Fruit fly (Drosophila melanogaster) whole organism: Measurements from ENCODE around the gene CG10748.

ENCODE experiments used
- CG8478 ChIP-seq: fragments of >200 bp; optimal IDR thresholded peaks from 2 replicates; lab custom pipeline; 2018; ENCODE audit warnings: inconsistent platforms
- Dll ChIP-seq: fragments of >200 bp; optimal IDR thresholded peaks from 2 replicates; lab custom pipeline; 2017
- EcR ChIP-seq, 2 experiments: fragments of >200 bp; optimal IDR thresholded peaks; 2 replicates each; lab custom pipeline; 2017; ENCODE audit warnings: missing biosample characterization in 2 of 2, missing genetic modification characterization in 2 of 2, missing genetic modification reagents in 2 of 2
- pan ChIP-seq: fragments of >200 bp; optimal IDR thresholded peaks from 2 replicates; lab custom pipeline; 2017
- psq ChIP-seq: fragments of >200 bp; optimal IDR thresholded peaks from 2 replicates; lab custom pipeline; 2017
- usp ChIP-seq: fragments of >200 bp; optimal IDR thresholded peaks from 2 replicates; lab custom pipeline; 2017; ENCODE audit warnings: missing biosample characterization, missing genetic modification characterization, mixed read lengths

Gene CG10748

dm6 chr3L:12972259-12972658, at the start of gene CG10748, which contains the start of gene CG10749:
CG10748 (minus strand) TSS chr3L:12972359.
CG10749 (plus strand) TSS chr3L:12972474.
- no peak for TF ChIP-seq EcR (GFP tag; optimal IDR thresholded peaks at IDR 0.05; lab: Kevin White, UChicago)
- no peak for TF ChIP-seq psq
- TF ChIP-seq Dll (lab: Kevin White, UChicago), result no peak
- no peak for TF ChIP-seq pan
- TF ChIP-seq usp (GFP tag; lab: Kevin White, UChicago), result no peak
- TF ChIP-seq CG8478 (lab: Kevin White, UChicago), result no peak

DNA sequence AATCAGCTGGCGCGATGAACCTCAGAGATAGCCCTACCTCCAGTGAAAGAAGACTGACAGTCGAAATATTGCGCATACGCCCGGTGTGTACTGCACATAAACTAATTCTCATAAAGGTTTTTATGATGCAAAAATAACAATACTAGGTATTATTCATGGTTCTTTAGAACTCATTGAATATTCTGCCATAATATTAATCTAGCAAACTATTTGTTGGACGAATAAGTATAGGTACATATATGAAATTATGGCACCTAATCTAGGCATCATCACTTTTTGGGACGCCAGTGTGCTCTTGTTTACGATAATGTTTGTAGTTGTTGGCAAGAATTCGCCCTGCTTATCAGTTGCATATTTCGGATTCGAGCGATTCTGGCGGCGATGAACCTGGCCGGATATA, 49.6 kb upstream of the CG10748 start:
- TF ChIP-seq usp (GFP tag; lab: Kevin White, UChicago), result no peak
- no peak for TF ChIP-seq CG8478 (lab: Kevin White, UChicago)
- no peak for TF ChIP-seq EcR (GFP tag; optimal IDR thresholded peaks at IDR 0.05; lab: Kevin White, UChicago)
- TF ChIP-seq pan, result no peak
- no peak for TF ChIP-seq Dll (lab: Kevin White, UChicago)
- no peak for TF ChIP-seq psq

- TF ChIP-seq pan (no peak), CG8478 (lab: Kevin White, UChicago) (no peak), Dll (lab: Kevin White, UChicago) (no peak), psq (no peak), usp (GFP tag; lab: Kevin White, UChicago) (no peak), EcR (GFP tag; optimal IDR thresholded peaks at IDR 0.05; lab: Kevin White, UChicago) (no peak)
Observed at dm6 chr3L:13019249-13019956, 47.2 kb upstream of the CG10748 start.

DNA sequence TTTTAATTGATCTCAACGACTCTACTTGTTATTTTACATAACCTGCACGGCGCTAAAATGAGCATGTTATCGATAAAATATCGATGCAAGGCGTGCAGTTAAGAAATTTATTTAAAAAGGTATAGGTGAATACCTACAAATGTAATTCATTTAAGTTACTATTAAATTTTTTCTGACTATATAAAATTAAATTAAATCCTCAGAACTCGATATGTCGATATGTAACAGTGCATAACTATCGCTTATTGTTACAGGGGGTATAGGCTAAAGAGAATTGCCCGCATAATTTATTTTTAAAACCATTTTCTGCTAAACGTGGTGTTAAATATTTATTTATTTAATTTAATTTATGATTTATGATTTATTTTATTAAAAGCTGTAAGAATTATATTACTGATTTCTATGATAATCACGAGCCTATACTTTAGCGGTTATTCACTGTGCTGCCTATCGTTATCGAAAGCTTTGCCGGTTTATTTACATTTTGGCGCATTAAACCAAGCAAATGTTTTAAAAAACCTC, 45.7 kb upstream of the CG10748 start, which contains the start of the genes mRpL20 and Icmt:
Gene mRpL20, minus strand, starts transcription at position 65 of the 522 bp plus-strand sequence.
Gene Icmt, plus strand, starts transcription at position 464 of the 522 bp plus-strand sequence.
- no peak for TF ChIP-seq psq
- no peak for TF ChIP-seq EcR (GFP tag; optimal IDR thresholded peaks at IDR 0.05; lab: Kevin White, UChicago)
- no peak for TF ChIP-seq pan
- no peak for TF ChIP-seq usp (GFP tag; lab: Kevin White, UChicago)
- TF ChIP-seq Dll (lab: Kevin White, UChicago), result no peak
- TF ChIP-seq CG8478 (lab: Kevin White, UChicago), result no peak

- TF ChIP-seq CG8478 (lab: Kevin White, UChicago), result no peak
Observed at dm6 chr3L:13015823-13016465, 43.8 kb upstream of the CG10748 start, which contains the start of gene CG11267. CG11267 (plus strand) TSS chr3L:13016050.

DNA sequence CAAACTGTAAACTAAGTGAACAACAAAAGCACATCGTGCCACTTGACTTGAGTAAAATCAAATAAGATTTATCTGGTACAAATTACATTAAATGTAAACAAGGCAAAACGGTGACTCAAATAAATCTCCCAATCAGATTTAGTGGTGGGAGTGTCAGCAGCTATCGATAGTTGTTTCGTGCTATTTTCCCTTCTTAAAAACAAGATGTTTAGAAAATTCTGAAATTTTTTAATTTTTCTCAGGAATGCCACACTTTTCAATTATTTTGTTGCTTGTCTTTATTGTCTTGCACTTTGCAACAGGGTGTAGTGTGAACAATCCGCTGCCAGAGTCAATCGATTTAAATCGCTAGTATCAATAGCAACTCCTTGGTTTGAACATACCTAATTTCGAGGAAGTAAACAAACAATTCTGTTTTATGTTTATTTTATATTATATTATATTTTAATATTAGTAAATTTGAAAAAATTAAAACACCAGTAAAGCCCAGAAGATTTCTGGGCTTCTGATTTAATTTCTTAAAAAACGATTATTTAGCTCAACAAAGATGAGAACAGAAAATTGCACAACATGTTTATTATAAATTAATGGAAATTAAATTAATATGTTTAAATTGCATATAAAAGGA, 43.1 kb upstream of the CG10748 start, which contains the start of gene MICAL-like:
Gene MICAL-like, minus strand, starts transcription at position 138 of the 628 bp plus-strand sequence.
- TF ChIP-seq psq, result no peak
- TF ChIP-seq EcR (GFP tag; optimal IDR thresholded peaks at IDR 0.05; lab: Kevin White, UChicago), result no peak
- no peak for TF ChIP-seq usp (GFP tag; lab: Kevin White, UChicago)
- TF ChIP-seq pan, result no peak
- TF ChIP-seq CG8478 (lab: Kevin White, UChicago), result no peak

dm6 chr3L:13014693-13015092, 42.5 kb upstream of the CG10748 start:
- TF ChIP-seq usp (GFP tag; lab: Kevin White, UChicago) (no peak), psq (no peak), Dll (lab: Kevin White, UChicago) (no peak), CG8478 (lab: Kevin White, UChicago) (no peak), pan (no peak), EcR (GFP tag; optimal IDR thresholded peaks at IDR 0.05; lab: Kevin White, UChicago) (no peak)

DNA sequence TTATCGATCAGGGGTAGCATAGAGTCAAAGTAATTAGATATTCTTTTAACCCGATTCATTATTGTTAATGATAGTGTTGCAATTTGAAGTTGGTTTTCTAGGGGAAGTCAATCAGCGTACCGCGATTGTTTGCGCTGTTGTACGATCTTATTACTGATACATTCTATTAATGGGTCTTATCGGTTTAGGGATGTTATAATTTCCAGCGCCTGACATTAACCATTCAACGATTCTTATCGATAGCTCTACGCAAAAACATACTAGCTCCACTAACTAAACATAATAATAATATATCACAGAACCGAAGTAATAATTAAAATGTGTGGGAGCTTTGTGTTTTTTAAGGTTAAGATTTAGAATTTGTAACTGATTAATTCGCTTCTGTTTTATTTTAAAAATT, 39.4 kb upstream of the CG10748 start, which contains the start of gene Cul6:
Gene Cul6, minus strand, starts transcription at position 175 of the 400 bp plus-strand sequence.
- no peak for TF ChIP-seq EcR (GFP tag; optimal IDR thresholded peaks at IDR 0.05; lab: Kevin White, UChicago)
- TF ChIP-seq pan, result no peak
- no peak for TF ChIP-seq psq
- TF ChIP-seq usp (GFP tag; lab: Kevin White, UChicago), result no peak
- TF ChIP-seq Dll (lab: Kevin White, UChicago), result no peak
- TF ChIP-seq CG8478 (lab: Kevin White, UChicago), result no peak

DNA sequence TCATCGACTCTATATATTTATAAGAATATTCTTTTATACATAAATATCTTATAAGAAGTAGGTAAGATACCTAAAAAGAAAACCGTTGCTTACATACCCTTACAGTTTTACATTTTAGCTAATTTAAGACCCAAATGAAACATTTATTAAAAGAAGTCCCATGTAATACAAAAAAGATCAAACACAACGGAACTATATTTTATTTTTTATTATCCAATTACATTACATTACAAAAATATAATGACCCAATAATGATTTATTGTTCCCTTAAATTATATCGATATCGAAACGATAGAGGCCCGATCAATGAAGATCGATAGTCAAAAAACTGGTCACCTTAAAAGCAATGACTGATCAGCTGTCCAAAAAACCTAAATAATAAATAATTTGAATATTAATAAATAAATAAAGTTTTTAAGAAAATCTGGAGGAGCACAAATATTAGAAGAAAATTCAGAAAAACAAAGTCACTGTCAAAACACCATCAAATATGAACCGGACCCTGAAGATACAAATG, 35.8 kb upstream of the CG10748 start:
- TF ChIP-seq CG8478 (lab: Kevin White, UChicago) (no peak), usp (GFP tag; lab: Kevin White, UChicago) (no peak), Dll (lab: Kevin White, UChicago) (no peak), pan (no peak), EcR (GFP tag; optimal IDR thresholded peaks at IDR 0.05; lab: Kevin White, UChicago) (no peak), psq (no peak)

- no peak for TF ChIP-seq Dll (lab: Kevin White, UChicago)
- TF ChIP-seq pan, result no peak
- TF ChIP-seq psq, result no peak
- no peak for TF ChIP-seq CG8478 (lab: Kevin White, UChicago)
- TF ChIP-seq EcR (GFP tag; optimal IDR thresholded peaks at IDR 0.05; lab: Kevin White, UChicago), result no peak
- no peak for TF ChIP-seq usp (GFP tag; lab: Kevin White, UChicago)
Observed at dm6 chr3L:13006490-13006889, 34.3 kb upstream of the CG10748 start, which contains the start of gene CG11263. CG11263 (plus strand) TSS chr3L:13006817.

- TF ChIP-seq usp (GFP tag; lab: Kevin White, UChicago), result no peak
Observed at dm6 chr3L:12994835-12995234, 22.7 kb upstream of the CG10748 start, which contains the start of gene CG11262. CG11262 (plus strand) TSS chr3L:12995135.
